Worm (Caenorhabditis elegans) whole organism, late embryonic: Measurements from ENCODE around the gene T20G5.13.

Experiments
- C38D4.7 ChIP-seq: fragments of 200-800 bp; sonication (Bioruptor generic); optimal IDR thresholded peaks from 2 replicates; lab custom pipeline; 2018; ENCODE audit warnings: mild to moderate bottlenecking, missing genetic modification characterization, moderate library complexity, missing compliant biosample characterization
- ama-1 ChIP-seq: fragments of 150-350 bp; optimal IDR thresholded peaks from 2 replicates; lab custom pipeline; 2014
- elt-2 ChIP-seq: sonication (generic microtip); optimal IDR thresholded peaks from 2 replicates; lab custom pipeline; 2016; ENCODE audit warnings: missing genetic modification reagents, missing genetic modification characterization, missing compliant biosample characterization
- fax-1 ChIP-seq: sonication (generic microtip); optimal IDR thresholded peaks from 2 replicates; lab custom pipeline; 2016; ENCODE audit warnings: missing genotype, missing genetic modification characterization, missing compliant biosample characterization
- odd-2 ChIP-seq: sonication (generic microtip); optimal IDR thresholded peaks from 2 replicates; lab custom pipeline; 2017; ENCODE audit warnings: antibody characterized with exemption, mild to moderate bottlenecking, missing genetic modification characterization, missing compliant biosample characterization
- pha-2 ChIP-seq: sonication (generic microtip); optimal IDR thresholded peaks from 2 replicates; lab custom pipeline; 2017; ENCODE audit warnings: mild to moderate bottlenecking, missing genetic modification characterization, missing compliant biosample characterization
- pha-4 ChIP-seq: fragments of 150-350 bp; optimal IDR thresholded peaks from 2 replicates; lab custom pipeline; 2018; ENCODE audit warnings: missing biosample characterization, missing genetic modification reagents, missing genetic modification characterization
- sox-4 ChIP-seq: sonication (generic microtip); optimal IDR thresholded peaks from 2 replicates; lab custom pipeline; 2017; ENCODE audit warnings: mild to moderate bottlenecking, missing genetic modification characterization, inconsistent platforms, missing compliant biosample characterization

DNA sequence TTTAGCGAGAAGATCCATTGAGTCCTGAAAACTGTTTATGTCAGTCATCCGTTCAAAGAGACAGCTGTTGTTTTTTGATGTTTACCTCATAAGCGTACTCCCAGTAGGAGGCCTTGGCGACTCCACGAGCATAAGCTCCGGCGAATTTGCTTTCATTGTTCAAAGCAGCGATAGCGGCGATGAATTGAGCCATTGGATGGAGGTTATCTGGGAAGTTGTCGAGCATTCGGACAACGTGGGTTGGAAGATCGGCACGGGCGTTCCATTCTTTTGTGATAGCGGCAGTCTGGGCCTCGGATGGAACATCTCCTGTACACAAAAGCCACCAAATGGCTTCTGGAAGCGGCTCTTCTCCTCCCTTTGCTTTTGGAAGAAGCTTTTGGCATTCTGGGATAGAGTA lies 14.7 kb upstream of the T20G5.13 start:
- TF ChIP-seq elt-2 (tag; lab: Kevin White, UChicago), result no peak
- TF ChIP-seq ama-1 (lab: Kevin White, UChicago), result no peak
- no peak for TF ChIP-seq odd-2 (tag; lab: Kevin White, UChicago)
- TF ChIP-seq pha-4, result no peak
- TF ChIP-seq pha-2 (tag; lab: Kevin White, UChicago), result no peak
- TF ChIP-seq sox-4, result no peak
- TF ChIP-seq fax-1 (tag; lab: Kevin White, UChicago), result no peak
- TF ChIP-seq C38D4.7 (GFP tag; lab: Kevin White, UChicago), result no peak
